Fruit fly (Drosophila melanogaster) whole organism, wandering third instar larva: Measurements from ENCODE around the gene alpha-Est10.

Experiments used
- Dfd ChIP-seq: fragments of >200 bp; optimal IDR thresholded peaks from 2 replicates; lab custom pipeline; 2017; ENCODE audit warnings: missing biosample characterization, missing genetic modification characterization
- Dif ChIP-seq: fragments of 200-275, 200-300 bp; sonication (Bioruptor generic); optimal IDR thresholded peaks from 2 replicates; lab custom pipeline; 2018; ENCODE audit warnings: missing biosample characterization, missing genetic modification characterization; ENCODE audit not compliant: partially characterized antibody
- HLH106 ChIP-seq: fragments of 200-800 bp; optimal IDR thresholded peaks from 3 replicates; lab custom pipeline; 2019; ENCODE audit warnings: missing biosample characterization, mild to moderate bottlenecking, missing genetic modification characterization, moderate library complexity
- OdsH ChIP-seq: fragments of 200-800 bp; sonication (Bioruptor generic); optimal IDR thresholded peaks from 2 replicates; lab custom pipeline; 2016; ENCODE audit warnings: missing biosample characterization, mild to moderate bottlenecking, missing genetic modification characterization
- dmrt93B ChIP-seq: fragments of 200-800 bp; sonication (Bioruptor generic); optimal IDR thresholded peaks from 2 replicates; lab custom pipeline; 2018; ENCODE audit warnings: missing biosample characterization, mild to moderate bottlenecking, missing genetic modification characterization
- tai ChIP-seq: sonication (Bioruptor generic); optimal IDR thresholded peaks from 2 replicates; lab custom pipeline; 2016; ENCODE audit warnings: missing biosample characterization, missing genetic modification characterization

DNA sequence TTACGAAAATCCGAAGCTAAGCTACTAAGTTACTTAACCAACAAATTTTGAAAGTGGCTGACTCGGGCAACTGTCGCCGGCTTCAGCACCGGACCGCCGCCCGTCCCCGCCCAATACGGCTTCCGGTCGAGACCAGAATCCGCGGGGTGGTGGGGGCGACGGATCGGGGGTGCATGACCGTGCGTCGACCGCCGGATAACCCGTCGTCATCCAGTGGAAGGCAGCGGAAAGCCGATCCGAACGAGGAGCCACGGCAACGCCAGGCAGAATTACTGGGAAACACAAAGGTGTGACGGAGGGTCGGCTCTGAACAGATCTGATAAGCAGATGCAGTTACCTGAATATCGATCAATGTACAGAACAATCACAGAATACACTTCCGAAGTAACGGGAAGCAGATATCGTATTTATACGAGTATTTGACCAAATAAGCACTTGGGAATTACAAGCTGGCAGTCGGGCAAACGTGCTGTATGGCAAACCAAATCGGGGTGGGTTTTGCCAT, 19.0 kb downstream of the alpha-Est10 start:
- no peak for TF ChIP-seq tai
- peak; percentile 65 for TF ChIP-seq HLH106 (tag; lab: Kevin White, UChicago)
- TF ChIP-seq Dif = peak; percentile 73
- TF ChIP-seq Dfd (GFP tag; lab: Kevin White, UChicago) = peak; percentile 54
- TF ChIP-seq OdsH = peak; percentile 31
- peak; percentile 26 for TF ChIP-seq dmrt93B (GFP tag; lab: Kevin White, UChicago)
